Worm (Caenorhabditis elegans): ENCODE measurements around the gene F45E1.1.

F45E1.1 gene

DNA sequence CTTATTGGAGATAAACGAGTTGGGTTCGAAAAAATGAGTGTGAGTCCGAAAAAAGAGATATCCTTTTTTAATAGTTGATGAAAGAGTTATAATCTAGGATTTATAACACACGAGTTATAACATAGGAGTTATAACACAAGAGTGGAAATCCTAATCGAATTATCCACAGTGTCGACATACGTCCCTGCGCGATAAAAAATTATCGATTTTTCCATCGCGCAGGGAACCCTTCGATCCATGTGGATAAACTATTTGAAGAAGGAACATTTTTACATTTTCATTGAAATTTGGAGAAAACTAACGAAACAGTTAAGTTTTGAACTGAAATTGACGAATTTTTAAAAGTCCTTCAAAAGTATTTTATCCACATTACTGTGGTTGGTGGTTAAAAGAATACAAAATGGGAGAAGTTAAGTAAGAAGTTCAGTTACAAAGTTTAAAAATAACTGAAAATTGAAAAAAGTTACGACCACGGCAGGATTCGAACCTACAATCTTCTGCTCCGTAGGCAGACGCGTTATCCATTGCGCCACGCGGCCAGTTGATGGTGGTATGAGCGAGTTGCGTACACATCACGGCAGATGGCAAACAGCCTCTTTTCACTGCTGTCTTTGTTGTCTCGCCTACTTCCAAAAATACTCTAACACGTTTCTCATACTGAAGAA lies 32.9 kb downstream of the F45E1.1 start (continued):
- peak; percentile 99 for TF ChIP-seq F37D6.2 (tag; optimal IDR thresholded peaks at IDR 0.05)
- peak; percentile 96 for TF ChIP-seq zag-1 (tag; optimal IDR thresholded peaks at IDR 0.05)
- TF ChIP-seq lsy-2 (tag; optimal IDR thresholded peaks at IDR 0.05) = peak; percentile 96 to 97
- TF ChIP-seq lin-38 (GFP tag; IDR thresholded peaks at IDR 0.05) = peak; percentile 81
- peak; percentile 100 for TF ChIP-seq nhr-77 (tag; optimal IDR thresholded peaks at IDR 0.05)
- TF ChIP-seq nhr-48 (tag; optimal IDR thresholded peaks at IDR 0.05) = peak; percentile 97
- peak; percentile 89 for TF ChIP-seq mxl-3 (GFP tag; optimal IDR thresholded peaks at IDR 0.05)
- TF ChIP-seq snpc-1.2 (GFP tag; IDR thresholded peaks at IDR 0.05) = peak; percentile 83
- TF ChIP-seq zfp-2 (tag; optimal IDR thresholded peaks at IDR 0.05) = peak; percentile 84
- peak; percentile 94 for TF ChIP-seq mdt-29 (GFP tag; IDR thresholded peaks at IDR 0.05)
- TF ChIP-seq ztf-7 (tag; optimal IDR thresholded peaks at IDR 0.05) = peak; percentile 94
- peak; percentile 88 for TF ChIP-seq nhr-28 (tag; optimal IDR thresholded peaks at IDR 0.05)
- TF ChIP-seq dmd-9 (GFP tag; IDR thresholded peaks at IDR 0.05) = peak; percentile 81
- peak; percentile 97 for TF ChIP-seq spr-1 (tag; optimal IDR thresholded peaks at IDR 0.05)
- peak; percentile 84 for TF ChIP-seq egl-27 (tag; optimal IDR thresholded peaks at IDR 0.05)
- peak; percentile 64 for TF ChIP-seq ztf-11 (tag; optimal IDR thresholded peaks at IDR 0.05)
- TF ChIP-seq daf-19 (GFP tag; conservative IDR thresholded peaks at IDR 0.05) = peak; percentile 97
- TF ChIP-seq fkh-10 (GFP tag; optimal IDR thresholded peaks at IDR 0.05) = peak; percentile 97
- TF ChIP-seq lin-13 (GFP tag; optimal IDR thresholded peaks at IDR 0.05) = peak; percentile 83
- peak; percentile 77 for TF ChIP-seq dpl-1 (GFP tag; optimal IDR thresholded peaks at IDR 0.05)
- peak; percentile 97 for TF ChIP-seq nhr-11 (tag; optimal IDR thresholded peaks at IDR 0.05)
- peak; percentile 92 for TF ChIP-seq lin-29 (GFP tag; IDR thresholded peaks at IDR 0.05)
- TF ChIP-seq mxl-2 (GFP tag; conservative IDR thresholded peaks at IDR 0.05) = peak; percentile 90
- peak; percentile 94 for TF ChIP-seq lim-7 (GFP tag; IDR thresholded peaks at IDR 0.05)
- TF ChIP-seq spr-3 (GFP tag; optimal IDR thresholded peaks at IDR 0.05) = peak; percentile 96
- TF ChIP-seq attf-4 (tag; optimal IDR thresholded peaks at IDR 0.05) = peak; percentile 72
- TF ChIP-seq ceh-32 (tag; optimal IDR thresholded peaks at IDR 0.05; ENCODE audit: poor library complexity) = peak; percentile 90
- no peak for TF ChIP-seq snpc-4 (tag; optimal IDR thresholded peaks at IDR 0.05)
- peak; percentile 92 for TF ChIP-seq T20F7.1 (GFP tag; optimal IDR thresholded peaks at IDR 0.05)
- peak; percentile 43; the same call in 1 of the 2 replicates for TF ChIP-seq zip-11 (GFP tag; IDR thresholded peaks at IDR 0.05)
- peak; percentile 93 for TF ChIP-seq lin-39 (tag; optimal IDR thresholded peaks at IDR 0.05)
- peak; percentile 43 for TF ChIP-seq nhr-41 (GFP tag; IDR thresholded peaks at IDR 0.05)
- peak; percentile 90 for TF ChIP-seq gei-8 (GFP tag; optimal IDR thresholded peaks at IDR 0.05)
- no peak for TF ChIP-seq skn-1 (tag; optimal IDR thresholded peaks at IDR 0.05)
- TF ChIP-seq ZK546.5 (tag; optimal IDR thresholded peaks at IDR 0.05) = peak; percentile 49 to 77
- TF ChIP-seq ceh-82 (tag; optimal IDR thresholded peaks at IDR 0.05) = peak; percentile 98
- no peak for TF ChIP-seq ama-1 (optimal IDR thresholded peaks at IDR 0.05)
- peak; percentile 82 for TF ChIP-seq D1046.2 (GFP tag; IDR thresholded peaks at IDR 0.05)
- TF ChIP-seq hlh-30 (tag; optimal IDR thresholded peaks at IDR 0.05; ENCODE audit: insufficient read depth) = peak; percentile 96
- TF ChIP-seq nhr-25 (tag; optimal IDR thresholded peaks at IDR 0.05; ENCODE audit: borderline replicate concordance, insufficient read depth) = peak; percentile 88
- 0 out of 2 replicates have a peak, but pooled peaks have one; percentile 59 for TF ChIP-seq tag-97 (GFP tag; IDR thresholded peaks at IDR 0.05)
- TF ChIP-seq Y48G9A.11 (GFP tag; IDR thresholded peaks at IDR 0.05) = peak; percentile 73
- TF ChIP-seq php-3 (GFP tag; IDR thresholded peaks at IDR 0.05) = peak; percentile 98
- peak; percentile 22 for TF ChIP-seq lin-15B (tag; optimal IDR thresholded peaks at IDR 0.05)
- peak; percentile 97 for TF ChIP-seq zip-2 (tag; optimal IDR thresholded peaks at IDR 0.05)
- TF ChIP-seq ctbp-1 (GFP tag; IDR thresholded peaks at IDR 0.05) = peak; percentile 98
- TF ChIP-seq mep-1 (tag; optimal IDR thresholded peaks at IDR 0.05) = peak; percentile 100
- peak; percentile 90 for TF ChIP-seq lin-1 (GFP tag; IDR thresholded peaks at IDR 0.05)
- TF ChIP-seq dmd-6 (GFP tag; IDR thresholded peaks at IDR 0.05) = peak; percentile 96
- peak; percentile 93 for TF ChIP-seq ZK337.2 (GFP tag; IDR thresholded peaks at IDR 0.05)
